Fruit fly (Drosophila melanogaster) whole organism, embryonic: Measurements from ENCODE around the gene ph-d.
A peak's percentile ranks its signal among the peaks of the same experiment; 100 is the strongest.

Experiments
- B-H2 ChIP-seq: fragments of 200-800 bp; sonication (Bioruptor generic); optimal IDR thresholded peaks from 2 replicates; lab custom pipeline; 2018; ENCODE audit warnings: missing biosample characterization, mild to moderate bottlenecking, missing genetic modification characterization
- BEAF-32 ChIP-seq: fragments of 200-800 bp; sonication (Bioruptor generic); optimal IDR thresholded peaks from 3 replicates; lab custom pipeline; 2017; ENCODE audit warnings: missing biosample characterization, missing genetic modification characterization, mild to moderate bottlenecking, moderate library complexity, missing genetic modification reagents
- CG12659 ChIP-seq: fragments of 200-800 bp; sonication (Bioruptor generic); optimal IDR thresholded peaks from 3 replicates; lab custom pipeline; 2017; ENCODE audit warnings: mild to moderate bottlenecking, missing biosample characterization, missing genetic modification reagents, missing genetic modification characterization
- CG14441 ChIP-seq: fragments of 200-800 bp; sonication (Bioruptor generic); IDR thresholded peaks from 2 replicates; pipeline ENCODE4 v1.3.6; 2022; ENCODE audit warnings: missing biosample characterization, missing genetic modification characterization
- CG15479 ChIP-seq: fragments of 200-800 bp; sonication (Bioruptor generic); optimal IDR thresholded peaks from 3 replicates; lab custom pipeline; 2019; ENCODE audit warnings: missing biosample characterization, mild to moderate bottlenecking, missing genetic modification characterization, moderate library complexity
- CG17328 ChIP-seq: fragments of 200-800 bp; sonication (Bioruptor generic); IDR thresholded peaks from 2 replicates; pipeline ENCODE4 v1.3.6; 2022; ENCODE audit warnings: missing biosample characterization, missing genetic modification characterization
- CG17385 ChIP-seq: fragments of 200-800 bp; sonication (Bioruptor generic); optimal IDR thresholded peaks from 3 replicates; lab custom pipeline; 2018; ENCODE audit warnings: missing biosample characterization, mild to moderate bottlenecking, missing genetic modification characterization
- CG17612 ChIP-seq: fragments of 200-800 bp; sonication (Bioruptor generic); IDR thresholded peaks from 2 replicates; pipeline ENCODE4 v1.3.6; 2022; ENCODE audit warnings: missing biosample characterization, missing genetic modification characterization
- CG18599 ChIP-seq: fragments of 200-800 bp; sonication (Bioruptor generic); optimal IDR thresholded peaks from 3 replicates; lab custom pipeline; 2017; ENCODE audit warnings: missing biosample characterization, missing genetic modification characterization, mild to moderate bottlenecking, moderate library complexity, missing genetic modification reagents
- CG2889 ChIP-seq: fragments of 200-800 bp; sonication (Bioruptor generic); IDR thresholded peaks from 3 replicates; pipeline ENCODE4 v1.3.6; 2022; ENCODE audit warnings: missing biosample characterization, missing genetic modification characterization
- CG30431 ChIP-seq: fragments of 200-800 bp; sonication (Bioruptor generic); optimal IDR thresholded peaks from 2 replicates; lab custom pipeline; 2017; ENCODE audit warnings: missing biosample characterization, missing genetic modification characterization
- CG32772 ChIP-seq: fragments of 200-800 bp; sonication (Bioruptor generic); IDR thresholded peaks from 2 replicates; pipeline ENCODE4 v1.3.6; 2022; ENCODE audit warnings: missing biosample characterization, missing genetic modification characterization
- CG33213 ChIP-seq: fragments of 200-800 bp; sonication (Bioruptor generic); optimal IDR thresholded peaks from 3 replicates; lab custom pipeline; 2016; ENCODE audit warnings: missing biosample characterization, missing genetic modification characterization
- CG4328 ChIP-seq: fragments of 200-800 bp; sonication (Bioruptor generic); optimal IDR thresholded peaks from 3 replicates; lab custom pipeline; 2017; ENCODE audit warnings: missing biosample characterization, missing genetic modification reagents, missing genetic modification characterization
- CG4424 ChIP-seq: fragments of 200-800 bp; sonication (Bioruptor generic); optimal IDR thresholded peaks from 3 replicates; lab custom pipeline; 2016; ENCODE audit warnings: missing biosample characterization, missing genetic modification characterization
- CG4730 ChIP-seq: fragments of 200-800 bp; sonication (Bioruptor generic); IDR thresholded peaks from 2 replicates; pipeline ENCODE4 v1.3.6; 2022; ENCODE audit warnings: missing biosample characterization, missing genetic modification characterization
- CG4820 ChIP-seq: fragments of 200-800 bp; sonication (Bioruptor generic); optimal IDR thresholded peaks from 3 replicates; lab custom pipeline; 2016; ENCODE audit warnings: missing biosample characterization, missing genetic modification characterization
- CG6175 ChIP-seq: fragments of 200-800 bp; sonication (Bioruptor generic); IDR thresholded peaks from 3 replicates; pipeline ENCODE4 v1.3.6; 2022; ENCODE audit warnings: missing biosample characterization, missing genetic modification characterization
- CG8765 ChIP-seq: fragments of 200-800 bp; sonication (Bioruptor generic); IDR thresholded peaks from 2 replicates; pipeline ENCODE4 v1.3.6; 2022; ENCODE audit warnings: missing biosample characterization, missing genetic modification characterization
- CG9727 ChIP-seq: fragments of 200-800 bp; sonication (Bioruptor generic); optimal IDR thresholded peaks from 3 replicates; lab custom pipeline; 2017; ENCODE audit warnings: missing biosample characterization, mild to moderate bottlenecking, missing genetic modification characterization
- CG9876 ChIP-seq: fragments of 200-800 bp; sonication (Bioruptor generic); optimal IDR thresholded peaks from 2 replicates; lab custom pipeline; 2016; ENCODE audit warnings: missing biosample characterization, missing genetic modification characterization
- CoRest ChIP-seq: fragments of 200-800 bp; sonication (Bioruptor generic); optimal IDR thresholded peaks from 3 replicates; lab custom pipeline; 2018; ENCODE audit warnings: missing biosample characterization, mild to moderate bottlenecking, missing genetic modification characterization, moderate library complexity
- Doc2 ChIP-seq: fragments of 200-800 bp; sonication (Bioruptor generic); IDR thresholded peaks from 2 replicates; pipeline ENCODE4 v1.3.6; 2022; ENCODE audit warnings: missing biosample characterization, missing genetic modification characterization
- Ets65A ChIP-seq: fragments of 200-800 bp; sonication (Bioruptor generic); peaks from one replicate; lab custom pipeline; 2016; ENCODE audit warnings: missing biosample characterization, missing genetic modification characterization
- HLHmδ ChIP-seq: fragments of 200-800 bp; sonication (Bioruptor generic); optimal IDR thresholded peaks from 2 replicates; lab custom pipeline; 2018; ENCODE audit warnings: missing biosample characterization, mild to moderate bottlenecking, missing genetic modification characterization, moderate library complexity
- Hmx ChIP-seq: fragments of 200-800 bp; sonication (Bioruptor generic); optimal IDR thresholded peaks from 2 replicates; lab custom pipeline; 2016; ENCODE audit warnings: missing biosample characterization, missing genetic modification characterization
- Lim3 ChIP-seq: fragments of 200-800 bp; sonication (Bioruptor generic); IDR thresholded peaks from 2 replicates; pipeline ENCODE4 v1.3.6; 2022; ENCODE audit warnings: missing biosample characterization, missing genetic modification characterization
- Max ChIP-seq: fragments of 200-800 bp; sonication (Bioruptor generic); optimal IDR thresholded peaks from 2 replicates; lab custom pipeline; 2016; ENCODE audit warnings: missing biosample characterization, mild to moderate bottlenecking, missing genetic modification characterization
- Nf-YC ChIP-seq: fragments of 200-800 bp; optimal IDR thresholded peaks from 3 replicates; lab custom pipeline; 2019; ENCODE audit warnings: missing biosample characterization, mild to moderate bottlenecking, missing genetic modification characterization, moderate library complexity
- Stat92E ChIP-seq, 3 experiments: fragments of >200 bp in 2 of 3; fragments of 200-800 bp in 1 of 3; sonication (Bioruptor generic) in 1 of 3; optimal IDR thresholded peaks; 2 replicates each; lab custom pipeline; 2017 to 2019; ENCODE audit warnings: missing biosample characterization in 3 of 3, missing genetic modification characterization in 3 of 3, mild to moderate bottlenecking in 1 of 3, moderate library complexity in 1 of 3
- abd-A ChIP-seq: fragments of 200-800 bp; sonication (Bioruptor generic); optimal IDR thresholded peaks from 3 replicates; lab custom pipeline; 2019; ENCODE audit warnings: missing biosample characterization, mild to moderate bottlenecking, missing genetic modification characterization, moderate library complexity
- btn ChIP-seq: fragments of 200-800 bp; sonication (Bioruptor generic); optimal IDR thresholded peaks from 2 replicates; lab custom pipeline; 2016; ENCODE audit warnings: missing biosample characterization, missing genetic modification characterization
- crc ChIP-seq: fragments of 200-800 bp; sonication (Bioruptor generic); optimal IDR thresholded peaks from 2 replicates; lab custom pipeline; 2016; ENCODE audit warnings: missing biosample characterization, missing genetic modification characterization
- croc ChIP-seq: fragments of 200-800 bp; sonication (Bioruptor generic); conservative IDR thresholded peaks from 3 replicates; pipeline ENCODE4 v1.3.6; 2022; ENCODE audit warnings: missing biosample characterization, missing genetic modification characterization
- fru ChIP-seq: fragments of >200 bp; optimal IDR thresholded peaks from 2 replicates; lab custom pipeline; 2017
- fu2 ChIP-seq: fragments of 200-800 bp; sonication (Bioruptor generic); optimal IDR thresholded peaks from 2 replicates; lab custom pipeline; 2016; ENCODE audit warnings: missing biosample characterization, missing genetic modification characterization
- gem ChIP-seq: fragments of 200-800 bp; sonication (Bioruptor generic); optimal IDR thresholded peaks from 2 replicates; lab custom pipeline; 2019; ENCODE audit warnings: missing biosample characterization, mild to moderate bottlenecking, missing genetic modification characterization, moderate library complexity
- klu ChIP-seq: fragments of 200-800 bp; sonication (Bioruptor generic); IDR thresholded peaks from 2 replicates; pipeline ENCODE4 v1.3.6; 2022; ENCODE audit warnings: missing biosample characterization, missing genetic modification characterization
- lola ChIP-seq, 3 experiments: fragments of >200 bp in 2 of 3; fragments of 200-800 bp in 1 of 3; sonication (Bioruptor generic) in 1 of 3; optimal IDR thresholded peaks; 2 replicates each; lab custom pipeline; 2017 to 2019; ENCODE audit warnings: missing biosample characterization in 3 of 3, missing genetic modification characterization in 3 of 3, mild to moderate bottlenecking in 1 of 3, moderate library complexity in 1 of 3
- pita ChIP-seq: fragments of 200-800 bp; sonication (Bioruptor generic); optimal IDR thresholded peaks from 2 replicates; lab custom pipeline; 2017; ENCODE audit warnings: missing biosample characterization, mild to moderate bottlenecking, missing genetic modification characterization
- prd ChIP-seq, 3 experiments: fragments of >200 bp in 2 of 3; fragments of 200-800 bp in 1 of 3; sonication (Bioruptor generic) in 1 of 3; optimal IDR thresholded peaks in 2 of 3; IDR thresholded peaks in 1 of 3; 2 replicates in 2 of 3; 3 replicates in 1 of 3; pipeline versions ENCODE4 v1.3.6 to Lab custom; 2017 to 2022; ENCODE audit warnings: missing biosample characterization in 1 of 3, missing genetic modification characterization in 1 of 3
- sens ChIP-seq: fragments of 200-800 bp; sonication (Bioruptor generic); peaks from one replicate; lab custom pipeline; 2016; ENCODE audit warnings: missing biosample characterization, missing genetic modification characterization
- sens-2 ChIP-seq: fragments of 200-800 bp; sonication (Bioruptor generic); IDR thresholded peaks from 2 replicates; pipeline ENCODE4 v1.3.6; 2022; ENCODE audit warnings: missing biosample characterization, missing genetic modification characterization
- sob ChIP-seq: fragments of 200-800 bp; sonication (Bioruptor generic); IDR thresholded peaks from 2 replicates; pipeline ENCODE4 v1.3.6; 2022; ENCODE audit warnings: missing biosample characterization, missing genetic modification characterization
- sr ChIP-seq: fragments of 200-800 bp; sonication (Bioruptor generic); IDR thresholded peaks from 3 replicates; pipeline ENCODE4 v1.3.6; 2022; ENCODE audit warnings: missing biosample characterization, missing genetic modification characterization
- toy ChIP-seq: fragments of 200-800 bp; sonication (Bioruptor generic); IDR thresholded peaks from 2 replicates; pipeline ENCODE4 v1.3.6; 2022; ENCODE audit warnings: missing biosample characterization, missing genetic modification characterization
- vnd ChIP-seq: fragments of 200-800 bp; sonication (Bioruptor generic); IDR thresholded peaks from 3 replicates; pipeline ENCODE4 v1.3.6; 2022; ENCODE audit warnings: missing biosample characterization, missing genetic modification characterization; ENCODE audit not compliant: partially characterized antibody
- vvl ChIP-seq: fragments of 200-800 bp; sonication (Bioruptor generic); IDR thresholded peaks from 2 replicates; pipeline ENCODE4 v1.3.6; 2022; ENCODE audit warnings: missing biosample characterization, missing genetic modification characterization
- zfh1 ChIP-seq: fragments of 200-800 bp; sonication (Bioruptor generic); IDR thresholded peaks from 3 replicates; pipeline ENCODE4 v1.3.6; 2022; ENCODE audit warnings: missing biosample characterization, missing genetic modification characterization
- zfh2 ChIP-seq: fragments of 200-800 bp; sonication (Bioruptor generic); optimal IDR thresholded peaks from 2 replicates; lab custom pipeline; 2016; ENCODE audit warnings: missing biosample characterization, missing genetic modification characterization

Gene ph-d

DNA sequence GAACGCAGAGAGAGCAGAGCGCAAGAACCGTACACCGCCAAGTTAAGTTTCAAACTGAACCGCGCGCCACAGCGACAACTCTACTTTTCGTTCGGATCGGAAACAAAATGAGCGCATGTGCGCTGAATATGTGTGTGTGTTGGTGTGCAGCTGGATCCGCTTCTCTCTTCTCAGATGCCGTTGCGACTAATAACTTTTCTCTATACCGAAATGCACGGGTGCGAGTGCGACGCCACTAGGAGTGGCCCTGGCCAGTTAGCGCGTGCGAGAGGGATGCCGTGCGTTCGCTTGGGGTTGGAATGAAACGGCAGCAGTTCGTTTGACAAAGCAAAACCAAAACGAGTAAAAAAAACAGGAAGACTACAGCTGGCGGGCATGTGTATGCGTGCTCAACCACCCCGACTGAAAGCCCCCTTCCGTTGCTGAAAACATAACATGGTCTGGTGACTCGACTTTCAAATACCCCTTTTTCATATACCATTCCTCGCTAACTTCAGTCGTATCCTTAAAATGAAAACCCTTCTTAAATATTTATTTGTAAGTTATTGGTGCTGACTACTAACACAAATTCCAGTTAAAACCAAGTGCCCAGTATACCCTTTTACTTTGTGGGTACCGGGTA, 13.9 kb upstream of the ph-d start (continued):
- TF ChIP-seq klu: peak; percentile 100
- peak; percentile 100 for TF ChIP-seq CG4424 (GFP tag; lab: Kevin White, UChicago)
- TF ChIP-seq sens: peak; percentile 100
- TF ChIP-seq CG33213 (GFP tag; lab: Kevin White, UChicago): peak; percentile 100
- TF ChIP-seq fu2 (GFP tag; lab: Kevin White, UChicago): peak; percentile 100
- peak; percentile 100 for TF ChIP-seq CG14441 (GFP tag; lab: Robert Waterston, UW)
- TF ChIP-seq vnd (GFP tag; lab: Robert Waterston, UW): no peak
- peak in 1 of 3 experiments; percentile 99 for TF ChIP-seq Stat92E (GFP tag; optimal IDR thresholded peaks at IDR 0.05; lab: Kevin White, UChicago)
- peak; percentile 99 for TF ChIP-seq CG4820 (GFP tag; lab: Kevin White, UChicago)
- no peak for TF ChIP-seq fru (lab: Kevin White, UChicago)
- peak; percentile 100 for TF ChIP-seq zfh2
- TF ChIP-seq CG6175 (GFP tag; lab: Robert Waterston, UW): peak; percentile 100
- peak; percentile 100 for TF ChIP-seq CG17328 (GFP tag; lab: Robert Waterston, UW)
- TF ChIP-seq croc (GFP tag; lab: Robert Waterston, UW): peak; percentile 100
- peak; percentile 99 for TF ChIP-seq Doc2
- peak; percentile 100 for TF ChIP-seq CG32772 (GFP tag; lab: Robert Waterston, UW)
- TF ChIP-seq CG30431 (GFP tag; lab: Kevin White, UChicago): peak; percentile 100
- TF ChIP-seq sob (GFP tag; lab: Robert Waterston, UW): peak; percentile 100
- TF ChIP-seq Ets65A (GFP tag; lab: Kevin White, UChicago): peak; percentile 100
- peak; percentile 100 for TF ChIP-seq sr (GFP tag; lab: Robert Waterston, UW)
- TF ChIP-seq vvl (GFP tag; lab: Robert Waterston, UW): peak; percentile 100
- peak; percentile 100 for TF ChIP-seq toy (GFP tag; lab: Robert Waterston, UW)
- TF ChIP-seq CG8765 (GFP tag; lab: Robert Waterston, UW): peak; percentile 100
- TF ChIP-seq CG4328 (GFP tag; lab: Kevin White, UChicago): peak; percentile 98
- peak in 1 of 3 experiments; percentile 100 for TF ChIP-seq lola (GFP tag; optimal IDR thresholded peaks at IDR 0.05; lab: Kevin White, UChicago)
- peak; percentile 100 for TF ChIP-seq gem (tag; lab: Kevin White, UChicago)
- TF ChIP-seq CG2889 (GFP tag; lab: Robert Waterston, UW): peak; percentile 100
- peak; percentile 98 for TF ChIP-seq Hmx
- peak; percentile 42 for TF ChIP-seq BEAF-32 (GFP tag; lab: Kevin White, UChicago)
- TF ChIP-seq sens-2 (GFP tag; lab: Robert Waterston, UW): peak; percentile 100
- TF ChIP-seq Nf-YC (tag; lab: Kevin White, UChicago): peak; percentile 95
- TF ChIP-seq CG9876 (GFP tag; lab: Kevin White, UChicago): peak; percentile 99
- TF ChIP-seq HLHmδ (GFP tag; lab: Kevin White, UChicago): peak; percentile 21
- TF ChIP-seq pita (GFP tag; lab: Kevin White, UChicago): no peak
- peak; percentile 100 for TF ChIP-seq CG17385 (GFP tag; lab: Kevin White, UChicago)
- peak; percentile 79 for TF ChIP-seq CG15479 (GFP tag; lab: Kevin White, UChicago)
- TF ChIP-seq B-H2 (GFP tag; lab: Kevin White, UChicago): peak; percentile 99
- TF ChIP-seq crc (GFP tag; lab: Kevin White, UChicago): peak; percentile 100
- TF ChIP-seq CG4730 (GFP tag; lab: Robert Waterston, UW): peak; percentile 100
- TF ChIP-seq zfh1 (GFP tag; lab: Robert Waterston, UW): peak; percentile 100
- peak; percentile 100 for TF ChIP-seq Max (GFP tag; lab: Kevin White, UChicago)
- peak; percentile 99 for TF ChIP-seq abd-A (tag; lab: Kevin White, UChicago)
- TF ChIP-seq CG9727 (GFP tag; lab: Kevin White, UChicago): peak; percentile 100
- TF ChIP-seq Lim3 (GFP tag; lab: Robert Waterston, UW): peak; percentile 100
- TF ChIP-seq CG12659 (GFP tag; lab: Kevin White, UChicago): peak; percentile 100
- TF ChIP-seq CG17612 (GFP tag; lab: Robert Waterston, UW): peak; percentile 100
- peak; percentile 100 for TF ChIP-seq CoRest (tag; lab: Kevin White, UChicago)
- peak; percentile 100 for TF ChIP-seq CG18599 (GFP tag; lab: Kevin White, UChicago)
- no peak for TF ChIP-seq prd (optimal IDR thresholded peaks at IDR 0.05; lab: Kevin White, UChicago)
- TF ChIP-seq prd (GFP tag; IDR thresholded peaks at IDR 0.05; lab: Robert Waterston, UW): peak; percentile 100
- TF ChIP-seq btn (GFP tag; lab: Kevin White, UChicago): peak; percentile 100
